Fruit fly (Drosophila melanogaster) whole organism, adult: ENCODE measurements around the gene Diedel.

Source experiments
- CG12768 ChIP-seq: fragments of 200-800 bp; sonication (Bioruptor generic); optimal IDR thresholded peaks from 2 replicates; lab custom pipeline; 2017; ENCODE audit warnings: missing biosample characterization, missing genetic modification characterization, mild to moderate bottlenecking, moderate library complexity, missing genetic modification reagents
- CG14711 ChIP-seq: fragments of 200-800 bp; sonication (Bioruptor generic); optimal IDR thresholded peaks from 2 replicates; lab custom pipeline; 2018; ENCODE audit warnings: missing biosample characterization, mild to moderate bottlenecking, missing genetic modification characterization, moderate library complexity
- CG7045 ChIP-seq: fragments of 200-800 bp; sonication (Bioruptor generic); optimal IDR thresholded peaks from 2 replicates; lab custom pipeline; 2017; ENCODE audit warnings: missing biosample characterization, mild to moderate bottlenecking, missing genetic modification characterization
- bab1 ChIP-seq: fragments of 200-800 bp; sonication (Bioruptor generic); optimal IDR thresholded peaks from 3 replicates; lab custom pipeline; 2019; ENCODE audit warnings: missing biosample characterization, mild to moderate bottlenecking, missing genetic modification characterization, moderate library complexity
- toe ChIP-seq: fragments of 200-800 bp; sonication (Bioruptor generic); optimal IDR thresholded peaks from 2 replicates; lab custom pipeline; 2016; ENCODE audit warnings: missing biosample characterization, missing genetic modification characterization

DNA sequence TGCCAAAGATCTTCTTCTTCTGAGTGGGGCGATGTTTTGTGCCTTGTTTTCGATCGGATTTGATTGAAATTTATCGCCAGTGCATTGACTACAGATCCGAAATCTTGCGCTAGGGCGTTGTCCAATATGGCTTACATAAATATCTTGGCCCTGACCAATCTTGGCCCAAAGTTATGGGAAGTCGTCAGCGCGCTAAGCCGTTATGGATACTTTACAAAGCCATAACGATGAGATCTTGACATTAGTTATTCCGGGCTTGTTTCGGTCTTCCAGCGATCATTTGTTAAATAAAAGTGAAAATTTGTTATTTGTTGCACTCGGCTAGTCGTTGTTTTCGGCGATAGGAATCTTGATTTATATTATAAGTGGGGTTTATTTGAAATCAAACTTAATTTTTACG, 24.8 kb downstream of the Diedel start:
- TF ChIP-seq bab1 (GFP tag; lab: Kevin White, UChicago) (no peak), CG14711 (tag; lab: Kevin White, UChicago) (no peak), CG12768 (no peak), CG7045 (GFP tag; lab: Kevin White, UChicago) (no peak), toe (no peak)
